Worm (Caenorhabditis elegans): ENCODE results near the gene hmgs-1.

ce11 chrV:5712652-5713051, 28.3 kb upstream of the hmgs-1 start, which contains the start of gene gcst-1:
- no peak for TF ChIP-seq W03F9.2 (tag; optimal IDR thresholded peaks at IDR 0.05)
- TF ChIP-seq him-1 (tag; optimal IDR thresholded peaks at IDR 0.05): no peak
